Fruit fly (Drosophila melanogaster): ENCODE data around the gene CtsB.

CtsB gene

dm6 chrX:13736174-13736482, 45.8 kb downstream of the CtsB start, which contains the start of gene g (continued):
- no peak for TF ChIP-seq otp (GFP tag; IDR thresholded peaks at IDR 0.05)
- no peak for TF ChIP-seq da (GFP tag; optimal IDR thresholded peaks at IDR 0.05)
- peak; percentile 91 for TF ChIP-seq Myb (GFP tag; optimal IDR thresholded peaks at IDR 0.05)
- TF ChIP-seq CG3726 (GFP tag; IDR thresholded peaks at IDR 0.05): no peak
- peak; percentile 40 for TF ChIP-seq Lhr (GFP tag; optimal IDR thresholded peaks at IDR 0.05)
- TF ChIP-seq ssp (GFP tag; IDR thresholded peaks at IDR 0.05): peak; percentile 22; the same call in 1 of the 2 replicates
- TF ChIP-seq CG14710 (tag; optimal IDR thresholded peaks at IDR 0.05): peak; percentile 42
- no peak for TF ChIP-seq CrebB (tag; optimal IDR thresholded peaks at IDR 0.05)
- peak; percentile 38 for TF ChIP-seq CG17186 (GFP tag; optimal IDR thresholded peaks at IDR 0.05)
- no peak for TF ChIP-seq br (optimal IDR thresholded peaks at IDR 0.05)
- peak; percentile 1 for TF ChIP-seq Mad (GFP tag; optimal IDR thresholded peaks at IDR 0.05)
- peak; percentile 52; the same call in 1 of the 3 replicates for TF ChIP-seq zen2 (GFP tag; IDR thresholded peaks at IDR 0.05; ENCODE audit: partially characterized antibody)
- TF ChIP-seq CG7963 (GFP tag; IDR thresholded peaks at IDR 0.05; ENCODE audit: partially characterized antibody): peak; percentile 80
- TF ChIP-seq E2f2 (GFP tag; IDR thresholded peaks at IDR 0.05): peak; percentile 70
- TF ChIP-seq Dref (GFP tag; IDR thresholded peaks at IDR 0.05): peak; percentile 92
- peak; percentile 74 for TF ChIP-seq CG2129 (GFP tag; IDR thresholded peaks at IDR 0.05; ENCODE audit: partially characterized antibody)
- peak; percentile 80 for TF ChIP-seq tna (GFP tag; IDR thresholded peaks at IDR 0.05; ENCODE audit: partially characterized antibody)
- peak; percentile 92 for TF ChIP-seq Opbp (GFP tag; IDR thresholded peaks at IDR 0.05; ENCODE audit: partially characterized antibody)
- peak; percentile 90 for TF ChIP-seq Med (GFP tag)
- TF ChIP-seq nerfin-2 (GFP tag; IDR thresholded peaks at IDR 0.05; ENCODE audit: partially characterized antibody): peak; percentile 83
- TF ChIP-seq CG2120 (GFP tag; optimal IDR thresholded peaks at IDR 0.05): peak; percentile 51
- TF ChIP-seq CG10366 (GFP tag; IDR thresholded peaks at IDR 0.05): no peak
- TF ChIP-seq Bgb (GFP tag; IDR thresholded peaks at IDR 0.05; ENCODE audit: partially characterized antibody): peak; percentile 95
- peak; percentile 22; the same call in 1 of the 2 replicates for TF ChIP-seq slbo (GFP tag; IDR thresholded peaks at IDR 0.05)
- peak; percentile 42; the same call in 1 of the 2 replicates for TF ChIP-seq CG9932 (GFP tag; IDR thresholded peaks at IDR 0.05)
- TF ChIP-seq CG16813 (GFP tag; IDR thresholded peaks at IDR 0.05; ENCODE audit: partially characterized antibody): peak; percentile 89
- no peak for TF ChIP-seq sim (GFP tag; IDR thresholded peaks at IDR 0.05)
- peak; percentile 50 for TF ChIP-seq sens (GFP tag)
- TF ChIP-seq CG10267 (tag; optimal IDR thresholded peaks at IDR 0.05): peak; percentile 7
- no peak for TF ChIP-seq Bdp1 (GFP tag; optimal IDR thresholded peaks at IDR 0.05)
- TF ChIP-seq so (GFP tag; IDR thresholded peaks at IDR 0.05): no peak
- no peak for TF ChIP-seq BtbVII (GFP tag; optimal IDR thresholded peaks at IDR 0.05)
- peak; percentile 43 for TF ChIP-seq Ets65A (GFP tag)
- no peak for TF ChIP-seq Awh (GFP tag; IDR thresholded peaks at IDR 0.05)
- no peak for TF ChIP-seq sr (GFP tag; IDR thresholded peaks at IDR 0.05)
- no peak for TF ChIP-seq wek (GFP tag; optimal IDR thresholded peaks at IDR 0.05)
- peak; percentile 74 for TF ChIP-seq pita (GFP tag; optimal IDR thresholded peaks at IDR 0.05)
- no peak for TF ChIP-seq CG14965 (GFP tag; optimal IDR thresholded peaks at IDR 0.05; ENCODE audit: borderline replicate concordance)
- TF ChIP-seq Doc3 (GFP tag; IDR thresholded peaks at IDR 0.05; ENCODE audit: partially characterized antibody): peak; percentile 76
- TF ChIP-seq Rfx (GFP tag; IDR thresholded peaks at IDR 0.05): peak; percentile 35; the same call in 1 of the 2 replicates
- TF ChIP-seq CG13287 (GFP tag; IDR thresholded peaks at IDR 0.05; ENCODE audit: partially characterized antibody): peak; percentile 86
- TF ChIP-seq CG8290 (GFP tag; optimal IDR thresholded peaks at IDR 0.05): no peak
- no peak for TF ChIP-seq CG8290 (tag; optimal IDR thresholded peaks at IDR 0.05)
- TF ChIP-seq lbe (GFP tag; optimal IDR thresholded peaks at IDR 0.05): peak; percentile 4
- no peak for TF ChIP-seq TFAM (GFP tag; optimal IDR thresholded peaks at IDR 0.05)
- TF ChIP-seq CHES-1-like (GFP tag; optimal IDR thresholded peaks at IDR 0.05): peak; percentile 46
- no peak for TF ChIP-seq hkb (optimal IDR thresholded peaks at IDR 0.05)
- TF ChIP-seq hkb (GFP tag; IDR thresholded peaks at IDR 0.05): 0 out of 2 replicates have a peak, but pooled peaks have one; percentile 1
- peak; percentile 17; the same call in 1 of the 2 replicates for TF ChIP-seq CG32772 (GFP tag; IDR thresholded peaks at IDR 0.05)
